Fruit fly (Drosophila melanogaster) whole organism, embryonic: ENCODE data around the gene CG14615.

Experiments
- CG10979 ChIP-seq: fragments of 200-800 bp; sonication (Bioruptor generic); optimal IDR thresholded peaks from 2 replicates; lab custom pipeline; 2018; ENCODE audit warnings: missing biosample characterization, mild to moderate bottlenecking, missing genetic modification characterization, moderate library complexity
- CG12155 ChIP-seq: fragments of 200-800 bp; sonication (Bioruptor generic); optimal IDR thresholded peaks from 3 replicates; lab custom pipeline; 2016; ENCODE audit warnings: missing biosample characterization, missing genetic modification characterization
- CG12744 ChIP-seq: fragments of 200-800 bp; sonication (Bioruptor generic); optimal IDR thresholded peaks from 2 replicates; lab custom pipeline; 2016; ENCODE audit warnings: missing biosample characterization, missing genetic modification characterization
- CG14965 ChIP-seq: fragments of 200-800 bp; sonication (Bioruptor generic); optimal IDR thresholded peaks from 2 replicates; lab custom pipeline; 2016; ENCODE audit warnings: missing biosample characterization, missing genetic modification characterization, borderline replicate concordance
- CG15073 ChIP-seq: fragments of 200-800 bp; sonication (Bioruptor generic); optimal IDR thresholded peaks from 2 replicates; lab custom pipeline; 2016; ENCODE audit warnings: missing biosample characterization, missing genetic modification characterization
- CG17328 ChIP-seq: fragments of 200-800 bp; sonication (Bioruptor generic); IDR thresholded peaks from 2 replicates; pipeline ENCODE4 v1.3.6; 2022; ENCODE audit warnings: missing biosample characterization, missing genetic modification characterization
- CG17612 ChIP-seq: fragments of 200-800 bp; sonication (Bioruptor generic); IDR thresholded peaks from 2 replicates; pipeline ENCODE4 v1.3.6; 2022; ENCODE audit warnings: missing biosample characterization, missing genetic modification characterization
- CG18599 ChIP-seq: fragments of 200-800 bp; sonication (Bioruptor generic); optimal IDR thresholded peaks from 3 replicates; lab custom pipeline; 2017; ENCODE audit warnings: missing biosample characterization, missing genetic modification characterization, mild to moderate bottlenecking, moderate library complexity, missing genetic modification reagents
- CG2712 ChIP-seq: fragments of 200-800 bp; optimal IDR thresholded peaks from 3 replicates; lab custom pipeline; 2019; ENCODE audit warnings: missing biosample characterization, mild to moderate bottlenecking, missing genetic modification characterization, moderate library complexity
- CG30403 ChIP-seq: fragments of 200-800 bp; sonication (Bioruptor generic); optimal IDR thresholded peaks from 3 replicates; lab custom pipeline; 2016; ENCODE audit warnings: missing biosample characterization, missing genetic modification characterization
- CG31388 ChIP-seq: fragments of 200-800 bp; sonication (Bioruptor generic); optimal IDR thresholded peaks from 2 replicates; lab custom pipeline; 2016; ENCODE audit warnings: missing biosample characterization, missing genetic modification characterization
- CG32772 ChIP-seq: fragments of 200-800 bp; sonication (Bioruptor generic); IDR thresholded peaks from 2 replicates; pipeline ENCODE4 v1.3.6; 2022; ENCODE audit warnings: missing biosample characterization, missing genetic modification characterization
- CG7372 ChIP-seq: fragments of 200-800 bp; sonication (Bioruptor generic); IDR thresholded peaks from 2 replicates; pipeline ENCODE4 v1.3.6; 2022; ENCODE audit warnings: missing biosample characterization, missing genetic modification characterization
- Dek ChIP-seq: fragments of 200-800 bp; sonication (Bioruptor generic); optimal IDR thresholded peaks from 3 replicates; lab custom pipeline; 2019; ENCODE audit warnings: missing biosample characterization, mild to moderate bottlenecking, missing genetic modification characterization, moderate library complexity
- E2f2 ChIP-seq: fragments of 200-800 bp; sonication (Bioruptor generic); IDR thresholded peaks from 2 replicates; pipeline ENCODE4 v1.3.6; 2022; ENCODE audit warnings: missing biosample characterization, missing genetic modification characterization
- Gsc ChIP-seq: fragments of 200-800 bp; sonication (Bioruptor generic); IDR thresholded peaks from 2 replicates; pipeline ENCODE4 v1.3.6; 2022; ENCODE audit warnings: missing biosample characterization, missing genetic modification characterization
- MBD-R2 ChIP-seq: fragments of 200-800 bp; sonication (Bioruptor generic); IDR thresholded peaks from 2 replicates; pipeline ENCODE4 v1.3.6; 2022; ENCODE audit warnings: missing biosample characterization, missing genetic modification characterization
- Med ChIP-seq: fragments of 200-800 bp; sonication (Bioruptor generic); peaks from one replicate; lab custom pipeline; 2016; ENCODE audit warnings: missing biosample characterization, missing genetic modification characterization, mild to moderate bottlenecking, inconsistent platforms, moderate library complexity
- Meics ChIP-seq: fragments of 200-800 bp; sonication (Bioruptor generic); optimal IDR thresholded peaks from 2 replicates; lab custom pipeline; 2017; ENCODE audit warnings: missing biosample characterization, mild to moderate bottlenecking, missing genetic modification characterization
- Mes4 ChIP-seq: fragments of 200-800 bp; sonication (Bioruptor generic); optimal IDR thresholded peaks from 2 replicates; lab custom pipeline; 2016; ENCODE audit warnings: missing biosample characterization, missing genetic modification characterization
- Mrtf ChIP-seq: fragments of 200-800 bp; sonication (Bioruptor generic); IDR thresholded peaks from 3 replicates; pipeline ENCODE4 v1.3.6; 2022; ENCODE audit warnings: missing biosample characterization, missing genetic modification characterization
- Nf-YA ChIP-seq: fragments of 200-800 bp; sonication (Bioruptor generic); IDR thresholded peaks from 2 replicates; pipeline ENCODE4 v1.3.6; 2022; ENCODE audit warnings: missing biosample characterization, missing genetic modification characterization
- Nf-YB ChIP-seq: fragments of 200-800 bp; sonication (Bioruptor generic); optimal IDR thresholded peaks from 3 replicates; lab custom pipeline; 2019; ENCODE audit warnings: missing biosample characterization, mild to moderate bottlenecking, missing genetic modification characterization, moderate library complexity
- Ptx1 ChIP-seq: fragments of 200-800 bp; sonication (Bioruptor generic); IDR thresholded peaks from 2 replicates; pipeline ENCODE4 v1.3.6; 2022; ENCODE audit warnings: missing biosample characterization, missing genetic modification characterization
- Rx ChIP-seq: fragments of 200-800 bp; sonication (Bioruptor generic); IDR thresholded peaks from 2 replicates; pipeline ENCODE4 v1.3.6; 2022; ENCODE audit warnings: missing biosample characterization, missing genetic modification characterization
- Stat92E ChIP-seq, 3 experiments: fragments of >200 bp in 2 of 3; fragments of 200-800 bp in 1 of 3; sonication (Bioruptor generic) in 1 of 3; optimal IDR thresholded peaks; 2 replicates each; lab custom pipeline; 2017 to 2019; ENCODE audit warnings: missing biosample characterization in 3 of 3, missing genetic modification characterization in 3 of 3, mild to moderate bottlenecking in 1 of 3, moderate library complexity in 1 of 3
- YL-1 ChIP-seq: fragments of 200-800 bp; sonication (Bioruptor generic); optimal IDR thresholded peaks from 3 replicates; lab custom pipeline; 2017; ENCODE audit warnings: missing biosample characterization, mild to moderate bottlenecking, missing genetic modification characterization
- crp ChIP-seq, 2 experiments: fragments of 200-800 bp; sonication (Bioruptor generic); optimal IDR thresholded peaks; 2 replicates in 1 of 2; 3 replicates in 1 of 2; lab custom pipeline; 2017; ENCODE audit warnings: missing biosample characterization in 2 of 2, missing genetic modification characterization in 2 of 2, mild to moderate bottlenecking in 1 of 2, moderate library complexity in 1 of 2
- dan ChIP-seq: fragments of 200-800 bp; sonication (Bioruptor generic); IDR thresholded peaks from 2 replicates; pipeline ENCODE4 v1.3.6; 2022; ENCODE audit warnings: missing biosample characterization, missing genetic modification characterization
- ems ChIP-seq: fragments of 200-800 bp; sonication (Bioruptor generic); optimal IDR thresholded peaks from 3 replicates; lab custom pipeline; 2016; ENCODE audit warnings: missing biosample characterization, missing genetic modification characterization
- hkb ChIP-seq, 2 experiments: fragments of 200-800 bp in 1 of 2; fragments of >200 bp in 1 of 2; sonication (Bioruptor generic) in 1 of 2; IDR thresholded peaks in 1 of 2; optimal IDR thresholded peaks in 1 of 2; 2 replicates each; pipeline versions ENCODE4 v1.3.6 to Lab custom; 2017 to 2022; ENCODE audit warnings: missing biosample characterization in 1 of 2, missing genetic modification characterization in 1 of 2
- kah ChIP-seq: fragments of 200-800 bp; sonication (Bioruptor generic); optimal IDR thresholded peaks from 2 replicates; lab custom pipeline; 2018; ENCODE audit warnings: missing biosample characterization, mild to moderate bottlenecking, missing genetic modification characterization
- lilli ChIP-seq: fragments of 200-800 bp; sonication (Bioruptor generic); optimal IDR thresholded peaks from 3 replicates; lab custom pipeline; 2016; ENCODE audit warnings: missing biosample characterization, missing genetic modification characterization
- mld ChIP-seq: fragments of 200-800 bp; sonication (Bioruptor generic); IDR thresholded peaks from 3 replicates; pipeline ENCODE4 v1.3.6; 2022; ENCODE audit warnings: missing biosample characterization, missing genetic modification characterization; ENCODE audit not compliant: partially characterized antibody
- nom ChIP-seq: fragments of 200-800 bp; sonication (Bioruptor generic); optimal IDR thresholded peaks from 2 replicates; lab custom pipeline; 2017; ENCODE audit warnings: missing biosample characterization, missing genetic modification characterization, mild to moderate bottlenecking, moderate library complexity, missing genetic modification reagents
- otp ChIP-seq: fragments of 200-800 bp; sonication (Bioruptor generic); IDR thresholded peaks from 3 replicates; pipeline ENCODE4, ENCODE4 v1.3.6; 2022; ENCODE audit warnings: missing biosample characterization, missing genetic modification characterization
- pum ChIP-seq: fragments of 200-800 bp; sonication (Bioruptor generic); optimal IDR thresholded peaks from 2 replicates; lab custom pipeline; 2016; ENCODE audit warnings: missing biosample characterization, missing genetic modification characterization
- sd ChIP-seq: fragments of 200-800 bp; sonication (Bioruptor generic); optimal IDR thresholded peaks from 3 replicates; lab custom pipeline; 2018; ENCODE audit warnings: missing biosample characterization, mild to moderate bottlenecking, missing genetic modification characterization, moderate library complexity
- sima ChIP-seq: fragments of 200-800 bp; sonication (Bioruptor generic); optimal IDR thresholded peaks from 2 replicates; lab custom pipeline; 2016; ENCODE audit warnings: missing biosample characterization, missing genetic modification characterization
- slbo ChIP-seq: fragments of 200-800 bp; sonication (Bioruptor generic); IDR thresholded peaks from 2 replicates; pipeline ENCODE4 v1.3.6; 2022; ENCODE audit warnings: missing biosample characterization, missing genetic modification characterization
- trem ChIP-seq: fragments of 200-800 bp; optimal IDR thresholded peaks from 3 replicates; lab custom pipeline; 2019; ENCODE audit warnings: missing biosample characterization, mild to moderate bottlenecking, missing genetic modification characterization, moderate library complexity
- wek ChIP-seq: fragments of 200-800 bp; sonication (Bioruptor generic); optimal IDR thresholded peaks from 3 replicates; lab custom pipeline; 2018; ENCODE audit warnings: missing biosample characterization, mild to moderate bottlenecking, missing genetic modification characterization, moderate library complexity
- zfh2 ChIP-seq: fragments of 200-800 bp; sonication (Bioruptor generic); optimal IDR thresholded peaks from 2 replicates; lab custom pipeline; 2016; ENCODE audit warnings: missing biosample characterization, missing genetic modification characterization

Gene CG14615

DNA sequence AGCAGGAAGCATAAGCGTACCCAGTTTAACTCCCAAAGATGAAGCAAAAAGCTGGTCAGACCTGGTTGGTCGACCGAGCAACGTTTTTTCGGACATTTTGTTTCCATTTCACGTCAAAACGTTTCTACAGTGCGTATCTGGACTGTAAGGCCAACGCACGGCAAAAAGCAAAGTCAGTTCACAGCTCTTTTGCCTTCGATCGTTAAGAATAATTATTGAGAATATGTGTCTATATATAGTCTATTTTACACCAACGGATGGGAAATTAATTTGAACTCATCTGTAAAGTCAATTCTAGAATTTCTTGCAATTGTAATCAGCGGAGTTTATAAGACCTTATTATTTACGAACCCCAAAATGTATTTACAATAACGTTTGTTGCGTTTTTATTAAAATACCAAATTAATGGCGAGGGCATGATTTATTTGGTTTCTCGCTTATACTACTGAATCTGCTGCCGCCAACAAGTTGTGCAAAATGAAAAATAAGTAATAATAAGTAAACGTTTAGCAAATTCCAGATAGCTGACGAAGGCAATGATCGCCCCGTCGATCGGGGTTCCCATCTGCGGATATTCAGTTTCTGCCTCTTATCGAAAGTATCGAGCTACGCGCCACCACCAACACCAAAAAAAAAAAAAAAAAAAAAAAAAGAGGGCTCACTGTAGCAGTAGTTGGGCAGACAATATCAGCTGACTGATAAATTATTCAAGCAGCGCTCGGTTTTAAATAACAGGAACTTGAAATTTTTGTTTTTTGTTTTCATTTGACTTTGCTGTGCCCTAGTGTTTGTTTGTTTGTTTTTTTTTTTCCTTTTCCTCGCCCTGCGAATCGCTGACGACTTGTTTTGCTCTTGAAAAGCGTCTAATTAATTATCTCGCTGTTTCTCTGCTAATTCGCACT lies 28.6 kb upstream of the CG14615 start (continued):
- TF ChIP-seq Meics (GFP tag; lab: Kevin White, UChicago) = no peak
- TF ChIP-seq Mrtf (GFP tag; lab: Robert Waterston, UW) = no peak
- no peak for TF ChIP-seq MBD-R2 (GFP tag; lab: Robert Waterston, UW)
- no peak for TF ChIP-seq ems (GFP tag; lab: Kevin White, UChicago)
- no peak for TF ChIP-seq nom (GFP tag; lab: Kevin White, UChicago)
- no peak for TF ChIP-seq CG7372 (GFP tag; lab: Robert Waterston, UW)
- no peak for TF ChIP-seq otp (GFP tag; lab: Robert Waterston, UW)
- TF ChIP-seq CG12155 (GFP tag; lab: Kevin White, UChicago) = no peak
- no peak for TF ChIP-seq CG14965 (GFP tag; lab: Kevin White, UChicago)
- no peak for TF ChIP-seq trem (tag; lab: Kevin White, UChicago)
- TF ChIP-seq crp (GFP tag; optimal IDR thresholded peaks at IDR 0.05; lab: Kevin White, UChicago) = peak in 1 of 2 experiments; percentile 16
- no peak for TF ChIP-seq Nf-YB (GFP tag; lab: Kevin White, UChicago)
- no peak for TF ChIP-seq dan
- no peak for TF ChIP-seq CG15073 (GFP tag; lab: Kevin White, UChicago)
- 0 out of 2 replicates have a peak, but pooled peaks have one; percentile 10 for TF ChIP-seq Ptx1
- no peak for TF ChIP-seq CG17328 (GFP tag; lab: Robert Waterston, UW)
- TF ChIP-seq CG32772 (GFP tag; lab: Robert Waterston, UW) = peak; percentile 38; the same call in 1 of the 2 replicates
- peak; percentile 7 for TF ChIP-seq CG2712 (tag; lab: Kevin White, UChicago)
- TF ChIP-seq zfh2 (GFP tag; lab: Kevin White, UChicago) = no peak
- TF ChIP-seq CG10979 (tag; lab: Kevin White, UChicago) = no peak
- no peak for TF ChIP-seq kah (GFP tag; lab: Kevin White, UChicago)
- peak; percentile 17; the same call in 1 of the 2 replicates for TF ChIP-seq slbo (GFP tag; lab: Robert Waterston, UW)
- TF ChIP-seq pum (GFP tag; lab: Kevin White, UChicago) = no peak
- no peak for TF ChIP-seq YL-1 (GFP tag; lab: Kevin White, UChicago)
- TF ChIP-seq Gsc (GFP tag; lab: Robert Waterston, UW) = no peak
- TF ChIP-seq wek = no peak
- no peak for TF ChIP-seq CG31388 (GFP tag; lab: Kevin White, UChicago)
- peak; percentile 18 for TF ChIP-seq lilli
- no peak for TF ChIP-seq mld (GFP tag; lab: Robert Waterston, UW)
- TF ChIP-seq CG30403 = no peak
- no peak for TF ChIP-seq Rx (GFP tag; lab: Robert Waterston, UW)
- no peak for TF ChIP-seq Nf-YA
- no peak for TF ChIP-seq Stat92E (GFP tag; optimal IDR thresholded peaks at IDR 0.05; lab: Kevin White, UChicago)
- no peak for TF ChIP-seq CG18599 (GFP tag; lab: Kevin White, UChicago)
- TF ChIP-seq Dek (tag; lab: Kevin White, UChicago) = no peak
- no peak for TF ChIP-seq CG12744 (GFP tag; lab: Kevin White, UChicago)
- TF ChIP-seq sd (tag; lab: Kevin White, UChicago) = peak; percentile 21
- TF ChIP-seq Mes4 = no peak
- TF ChIP-seq CG17612 = no peak
- peak; percentile 59 for TF ChIP-seq Med
- no peak for TF ChIP-seq hkb (optimal IDR thresholded peaks at IDR 0.05; lab: Kevin White, UChicago)
- no peak for TF ChIP-seq hkb (GFP tag; IDR thresholded peaks at IDR 0.05; lab: Robert Waterston, UW)
- no peak for TF ChIP-seq sima (GFP tag; lab: Kevin White, UChicago)
- TF ChIP-seq E2f2 (GFP tag; lab: Robert Waterston, UW) = no peak
